Fruit fly (Drosophila melanogaster) whole organism: ENCODE data around the gene Arts.

ENCODE experiments used
- Dll ChIP-seq: fragments of >200 bp; optimal IDR thresholded peaks from 2 replicates; lab custom pipeline; 2017
- EcR ChIP-seq, 2 experiments: fragments of >200 bp; optimal IDR thresholded peaks; 2 replicates each; lab custom pipeline; 2017; ENCODE audit warnings: missing biosample characterization in 2 of 2, missing genetic modification characterization in 2 of 2, missing genetic modification reagents in 2 of 2
- pan ChIP-seq: fragments of >200 bp; optimal IDR thresholded peaks from 2 replicates; lab custom pipeline; 2017
- psq ChIP-seq: fragments of >200 bp; optimal IDR thresholded peaks from 2 replicates; lab custom pipeline; 2017
- usp ChIP-seq: fragments of >200 bp; optimal IDR thresholded peaks from 2 replicates; lab custom pipeline; 2017; ENCODE audit warnings: missing biosample characterization, missing genetic modification characterization, mixed read lengths

- no peak for TF ChIP-seq psq
- TF ChIP-seq EcR (GFP tag; optimal IDR thresholded peaks at IDR 0.05; lab: Kevin White, UChicago): no peak
- TF ChIP-seq pan: no peak
- no peak for TF ChIP-seq usp (GFP tag; lab: Kevin White, UChicago)
- no peak for TF ChIP-seq Dll (lab: Kevin White, UChicago)
These were observed 49.9 kb downstream of the Arts start for dm6 chr3L:16652531-16652930.
